Worm (Caenorhabditis elegans): ENCODE data around the gene pitr-4.

The pitr-4 gene

DNA sequence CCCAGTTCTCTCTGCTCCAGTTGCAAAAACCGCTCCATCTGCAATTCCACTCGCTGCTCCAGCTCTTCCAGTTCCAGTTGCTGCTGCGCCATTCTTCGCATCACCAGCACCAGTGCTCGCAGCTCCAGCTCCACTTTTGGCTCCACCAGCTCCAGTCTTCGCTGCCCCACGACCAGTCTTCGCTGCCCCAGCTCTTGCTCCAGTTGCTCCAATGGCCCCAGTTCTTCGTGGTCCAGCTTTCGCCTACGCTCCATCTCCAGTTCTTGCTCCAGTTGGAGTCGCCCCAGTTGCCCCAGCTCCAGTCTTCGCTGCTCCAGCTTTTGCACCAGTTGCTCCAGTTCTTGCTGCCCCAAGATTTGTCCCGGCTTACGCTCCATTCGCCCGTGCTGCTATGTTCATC lies 41.0 kb downstream of the pitr-4 start:
- TF ChIP-seq C16A3.4 (tag; optimal IDR thresholded peaks at IDR 0.05) (no peak), nhr-76 (tag; optimal IDR thresholded peaks at IDR 0.05) (no peak), elt-3 (tag; optimal IDR thresholded peaks at IDR 0.05) (no peak), ceh-82 (tag; optimal IDR thresholded peaks at IDR 0.05) (no peak), tbx-2 (tag; optimal IDR thresholded peaks at IDR 0.05) (no peak), alr-1 (tag; optimal IDR thresholded peaks at IDR 0.05; ENCODE audit: borderline replicate concordance) (no peak), zip-4 (GFP tag; optimal IDR thresholded peaks at IDR 0.05) (no peak), lin-15B (tag; optimal IDR thresholded peaks at IDR 0.05) (no peak)

- TF ChIP-seq mab-9 (GFP tag; IDR thresholded peaks at IDR 0.05): no peak
- TF ChIP-seq grh-1 (GFP tag; IDR thresholded peaks at IDR 0.05): no peak
- TF ChIP-seq lin-35 (GFP tag; optimal IDR thresholded peaks at IDR 0.05): no peak
- TF ChIP-seq nhr-28 (tag; optimal IDR thresholded peaks at IDR 0.05): no peak
- no peak for TF ChIP-seq lin-39 (tag; optimal IDR thresholded peaks at IDR 0.05)
- TF ChIP-seq efl-1 (optimal IDR thresholded peaks at IDR 0.05): no peak
- no peak for TF ChIP-seq efl-1 (GFP tag; optimal IDR thresholded peaks at IDR 0.05 in 1 of 2)
- TF ChIP-seq elt-2 (tag; optimal IDR thresholded peaks at IDR 0.05): no peak
Observed at ce11 chrV:9619850-9620249, 41.6 kb downstream of the pitr-4 start, which contains the start of gene idpc-6. Gene idpc-6, plus strand, starts transcription at chrV:9620150.

ce11 chrV:9618919-9619318 lies 42.5 kb downstream of the pitr-4 start, which contains the start of gene idpc-7:
Gene idpc-7, minus strand, starts transcription at chrV:9619019.
- TF ChIP-seq efl-1 (optimal IDR thresholded peaks at IDR 0.05) (no peak), efl-1 (GFP tag; optimal IDR thresholded peaks at IDR 0.05 in 1 of 2) (peak in 1 of 2 experiments; percentile 5), sox-4 (tag; optimal IDR thresholded peaks at IDR 0.05) (no peak)

DNA sequence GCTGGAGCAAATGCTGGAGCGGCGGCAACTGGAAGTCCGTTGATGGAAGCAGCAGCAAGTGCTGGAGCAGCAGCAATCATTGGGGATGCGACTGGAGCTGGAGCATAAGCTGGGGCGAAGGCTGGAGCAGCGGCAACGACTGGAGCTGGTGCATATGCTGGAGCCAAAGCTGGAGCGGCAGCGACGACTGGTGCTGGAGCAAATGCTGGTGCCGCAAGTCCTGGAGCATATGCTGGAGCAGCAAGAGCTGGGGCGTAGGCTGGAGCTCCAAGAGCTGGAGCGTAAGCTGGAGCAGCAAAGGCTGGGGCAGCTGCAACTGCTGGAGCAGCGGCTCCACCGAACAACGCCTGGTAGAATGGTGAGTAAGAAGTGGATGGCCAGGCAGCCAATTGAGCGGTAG lies 43.0 kb downstream of the pitr-4 start:
- TF ChIP-seq tbx-2 (tag; optimal IDR thresholded peaks at IDR 0.05): no peak
- peak; percentile 7 for TF ChIP-seq ceh-8 (GFP tag; optimal IDR thresholded peaks at IDR 0.05)

DNA sequence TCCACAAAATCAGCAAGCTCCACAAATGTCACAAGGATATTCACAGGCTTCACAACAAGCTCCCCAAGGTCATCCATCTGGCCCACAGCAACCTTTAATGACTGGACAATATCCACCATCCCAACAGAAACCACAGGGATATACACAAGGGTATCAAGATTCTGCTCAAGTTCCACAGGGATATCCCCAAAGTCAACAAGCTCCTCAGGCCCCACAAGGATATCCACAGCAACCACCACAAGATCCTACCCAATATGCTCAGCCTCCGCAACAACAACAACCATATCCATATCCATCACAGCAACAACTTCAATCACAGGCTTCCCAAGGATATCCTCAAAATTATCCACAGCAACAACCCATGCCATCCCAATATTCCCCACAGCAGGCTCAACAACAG lies 44.7 kb downstream of the pitr-4 start:
- TF ChIP-seq blmp-1 (tag; optimal IDR thresholded peaks at IDR 0.05): no peak
- TF ChIP-seq skn-1 (tag; optimal IDR thresholded peaks at IDR 0.05): no peak
- no peak for TF ChIP-seq unc-130 (tag; optimal IDR thresholded peaks at IDR 0.05)
- no peak for TF ChIP-seq efl-1 (optimal IDR thresholded peaks at IDR 0.05)
- TF ChIP-seq efl-1 (GFP tag; optimal IDR thresholded peaks at IDR 0.05 in 1 of 2): no peak
- no peak for TF ChIP-seq vab-15 (tag; optimal IDR thresholded peaks at IDR 0.05)
- TF ChIP-seq tbx-2 (tag; optimal IDR thresholded peaks at IDR 0.05): no peak
- no peak for TF ChIP-seq unc-30 (tag; optimal IDR thresholded peaks at IDR 0.05)
- TF ChIP-seq nhr-20 (tag; optimal IDR thresholded peaks at IDR 0.05): no peak
- no peak for TF ChIP-seq ztf-4 (tag; optimal IDR thresholded peaks at IDR 0.05)
- no peak for TF ChIP-seq nhr-28 (tag; optimal IDR thresholded peaks at IDR 0.05)
- no peak for TF ChIP-seq C34B4.2 (tag; optimal IDR thresholded peaks at IDR 0.05)
- TF ChIP-seq nhr-71 (tag; optimal IDR thresholded peaks at IDR 0.05): no peak
- TF ChIP-seq ceh-8 (GFP tag; optimal IDR thresholded peaks at IDR 0.05): no peak
- TF ChIP-seq lin-14 (GFP tag; optimal IDR thresholded peaks at IDR 0.05): no peak

ce11 chrV:9616130-9616529 lies 45.3 kb downstream of the pitr-4 start:
- no peak for TF ChIP-seq Y116A8C.19 (tag; optimal IDR thresholded peaks at IDR 0.05; ENCODE audit: borderline replicate concordance)
- TF ChIP-seq hpl-2 (GFP tag; optimal IDR thresholded peaks at IDR 0.05): no peak
- TF ChIP-seq pqm-1 (tag; optimal IDR thresholded peaks at IDR 0.05): no peak
- TF ChIP-seq nhr-12 (tag; optimal IDR thresholded peaks at IDR 0.05): no peak
- TF ChIP-seq lin-39 (tag; optimal IDR thresholded peaks at IDR 0.05): no peak
- TF ChIP-seq vab-15 (tag; optimal IDR thresholded peaks at IDR 0.05): no peak
- TF ChIP-seq mef-2 (tag; optimal IDR thresholded peaks at IDR 0.05): no peak
- no peak for TF ChIP-seq mab-9 (GFP tag; IDR thresholded peaks at IDR 0.05)
- no peak for TF ChIP-seq lin-14 (GFP tag; optimal IDR thresholded peaks at IDR 0.05)
- no peak for TF ChIP-seq aha-1 (tag; optimal IDR thresholded peaks at IDR 0.05)
- TF ChIP-seq nhr-85 (tag): no peak
- no peak for TF ChIP-seq alr-1 (tag; optimal IDR thresholded peaks at IDR 0.05; ENCODE audit: borderline replicate concordance)
- TF ChIP-seq grh-1 (GFP tag; IDR thresholded peaks at IDR 0.05): no peak
- TF ChIP-seq nhr-28 (tag; optimal IDR thresholded peaks at IDR 0.05): no peak
- TF ChIP-seq nhr-76 (tag; optimal IDR thresholded peaks at IDR 0.05): no peak
- no peak for TF ChIP-seq skn-1 (tag; optimal IDR thresholded peaks at IDR 0.05)
- no peak for TF ChIP-seq nhr-19 (GFP tag; conservative IDR thresholded peaks at IDR 0.05)
- TF ChIP-seq ceh-88 (GFP tag; IDR thresholded peaks at IDR 0.05): no peak

Measured in whole organism, L1 larva.